Worm (Caenorhabditis elegans): ENCODE results near the gene Y39B6A.42.
"Not testable (repeated sequence)": the region's sequence is repeated elsewhere in the genome, so short reads cannot be mapped to it uniquely, and the experiment has no call there.

The Y39B6A.42 gene

ce11 chrV:18969590-18970105, at the start of gene Y39B6A.42:
Gene Y39B6A.42, minus strand, starts transcription at chrV:18969640.
- TF ChIP-seq dao-5 (tag; optimal IDR thresholded peaks at IDR 0.05) (no peak), him-1 (tag; optimal IDR thresholded peaks at IDR 0.05) (no peak), W03F9.2 (tag; optimal IDR thresholded peaks at IDR 0.05) (peak; percentile 1)

- no peak for TF ChIP-seq him-1 (tag; optimal IDR thresholded peaks at IDR 0.05)
- TF ChIP-seq dao-5 (tag; optimal IDR thresholded peaks at IDR 0.05): no peak
These were observed 49.8 kb upstream of the Y39B6A.42 start for ce11 chrV:19019239-19019638.

ce11 chrV:19014273-19014672, 44.8 kb upstream of the Y39B6A.42 start, which contains the start of gene Y39B6A.30:
Gene Y39B6A.30, plus strand, starts transcription at chrV:19014573.
- not testable (repeated sequence) for TF ChIP-seq W03F9.2, him-1, dao-5 (tag; optimal IDR thresholded peaks at IDR 0.05)

DNA sequence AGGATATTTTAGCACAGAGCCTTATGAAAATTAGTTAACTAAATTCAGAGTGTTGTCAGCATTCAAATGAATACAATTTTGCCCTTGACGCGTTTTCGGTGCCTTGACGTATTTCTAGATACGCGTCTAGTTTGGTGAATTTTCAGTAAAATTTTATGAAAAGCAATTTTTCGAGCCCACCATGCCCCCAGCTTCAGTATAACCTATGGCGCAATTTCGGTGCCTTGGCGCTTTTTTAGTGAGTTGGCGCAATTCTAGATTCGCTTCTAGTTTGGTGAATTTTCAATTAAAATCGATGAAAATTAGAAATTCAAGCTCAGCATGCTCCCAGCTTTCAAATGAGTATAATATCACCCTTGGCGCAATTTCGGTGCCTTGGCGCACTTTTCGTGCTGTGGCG, 43.8 kb upstream of the Y39B6A.42 start:
- no peak for TF ChIP-seq W03F9.2 (tag; optimal IDR thresholded peaks at IDR 0.05)
- TF ChIP-seq dao-5 (tag; optimal IDR thresholded peaks at IDR 0.05): no peak
- TF ChIP-seq him-1 (tag; optimal IDR thresholded peaks at IDR 0.05): no peak

ce11 chrV:19010405-19010804, 41.0 kb upstream of the Y39B6A.42 start:
- TF ChIP-seq dao-5 (tag; optimal IDR thresholded peaks at IDR 0.05) (no peak), him-1 (tag; optimal IDR thresholded peaks at IDR 0.05) (no peak), W03F9.2 (tag; optimal IDR thresholded peaks at IDR 0.05) (no peak)

ce11 chrV:19001656-19002055, 32.2 kb upstream of the Y39B6A.42 start, which contains the start of gene Y39B6A.33:
Gene Y39B6A.33, plus strand, starts transcription at chrV:19001956.
- TF ChIP-seq W03F9.2 (tag; optimal IDR thresholded peaks at IDR 0.05): no peak

- no peak for TF ChIP-seq W03F9.2 (tag; optimal IDR thresholded peaks at IDR 0.05)
- no peak for TF ChIP-seq him-1 (tag; optimal IDR thresholded peaks at IDR 0.05)
- TF ChIP-seq dao-5 (tag; optimal IDR thresholded peaks at IDR 0.05): no peak
These were observed 31.6 kb upstream of the Y39B6A.42 start, which contains the start of gene Y39B6A.34 for ce11 chrV:19001016-19001415. Gene Y39B6A.34, plus strand, starts transcription at chrV:19001018.

- TF ChIP-seq him-1 (tag; optimal IDR thresholded peaks at IDR 0.05) (no peak), dao-5 (tag; optimal IDR thresholded peaks at IDR 0.05) (no peak), W03F9.2 (tag; optimal IDR thresholded peaks at IDR 0.05) (no peak)
These were observed 31.1 kb upstream of the Y39B6A.42 start for ce11 chrV:19000542-19000941.

DNA sequence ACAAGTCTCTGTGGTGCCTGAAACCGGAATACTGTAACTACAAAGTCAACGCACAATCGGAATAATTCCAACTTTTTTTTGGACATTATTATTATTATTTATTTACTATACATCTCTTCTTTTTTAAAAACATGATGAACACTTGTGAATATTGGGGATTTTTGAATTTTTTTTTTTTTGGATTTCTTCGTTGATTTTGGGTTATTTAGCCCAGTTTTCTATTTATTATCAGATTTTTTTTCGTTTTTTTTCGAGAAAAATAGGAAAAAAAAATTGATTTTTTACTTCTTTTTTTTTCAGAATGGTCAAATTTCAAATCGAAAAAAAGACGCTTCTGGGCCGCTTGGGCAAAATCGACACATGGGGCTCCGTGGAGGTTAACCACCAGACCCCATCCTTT, 28.6 kb upstream of the Y39B6A.42 start, which contains the start of gene tgt-2:
Gene tgt-2, plus strand, starts transcription at position 301 of the 400 bp plus-strand sequence.
- TF ChIP-seq dao-5 (tag; optimal IDR thresholded peaks at IDR 0.05) (no peak), him-1 (tag; optimal IDR thresholded peaks at IDR 0.05) (no peak), W03F9.2 (tag; optimal IDR thresholded peaks at IDR 0.05) (no peak)

DNA sequence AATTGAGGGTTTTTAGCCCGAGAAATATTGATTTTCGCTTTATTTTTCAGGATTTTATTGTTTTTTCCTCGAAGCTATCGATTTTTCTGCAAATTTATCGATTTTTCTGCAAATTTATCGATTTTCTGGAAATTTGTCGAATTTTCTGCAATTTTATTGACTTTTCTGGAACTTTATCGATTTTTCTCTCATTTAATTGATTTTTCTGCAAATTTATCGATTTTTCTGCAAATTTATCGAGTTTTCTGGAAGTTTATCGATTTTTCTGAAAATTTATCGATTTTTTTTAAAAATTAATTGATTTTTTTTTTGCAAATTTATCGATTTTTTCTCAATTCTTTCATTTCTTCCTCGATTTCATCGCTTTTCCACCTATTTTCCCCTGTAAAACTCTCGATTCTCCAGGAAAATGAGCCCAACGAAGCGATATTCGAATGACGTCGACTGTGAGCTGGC, 24.1 kb upstream of the Y39B6A.42 start, which contains the start of gene gtf-2F2:
Gene gtf-2F2, plus strand, starts transcription at position 406 of the 456 bp plus-strand sequence.
- TF ChIP-seq him-1 (tag; optimal IDR thresholded peaks at IDR 0.05) (no peak), dao-5 (tag; optimal IDR thresholded peaks at IDR 0.05) (no peak), W03F9.2 (tag; optimal IDR thresholded peaks at IDR 0.05) (no peak)

ce11 chrV:18993017-18993416, 23.6 kb upstream of the Y39B6A.42 start:
- TF ChIP-seq dao-5 (tag; optimal IDR thresholded peaks at IDR 0.05) (no peak), him-1 (tag; optimal IDR thresholded peaks at IDR 0.05) (no peak), W03F9.2 (tag; optimal IDR thresholded peaks at IDR 0.05) (no peak)

- TF ChIP-seq him-1 (tag; optimal IDR thresholded peaks at IDR 0.05): no peak
- TF ChIP-seq dao-5 (tag; optimal IDR thresholded peaks at IDR 0.05): no peak
- no peak for TF ChIP-seq W03F9.2 (tag; optimal IDR thresholded peaks at IDR 0.05)
These were observed 21.5 kb upstream of the Y39B6A.42 start for ce11 chrV:18990958-18991357.

ce11 chrV:18990238-18990901, 20.9 kb upstream of the Y39B6A.42 start, which contains the start of the genes reps-1 and Y39B6A.37:
Gene reps-1, minus strand, starts transcription at chrV:18990500.
Gene Y39B6A.37, plus strand, starts transcription at chrV:18990851.
- TF ChIP-seq W03F9.2 (tag; optimal IDR thresholded peaks at IDR 0.05): peak; percentile 42
- no peak for TF ChIP-seq him-1 (tag; optimal IDR thresholded peaks at IDR 0.05)

ce11 chrV:18986103-18986502, 16.7 kb upstream of the Y39B6A.42 start:
- TF ChIP-seq dao-5 (tag; optimal IDR thresholded peaks at IDR 0.05) (no peak), him-1 (tag; optimal IDR thresholded peaks at IDR 0.05) (no peak), W03F9.2 (tag; optimal IDR thresholded peaks at IDR 0.05) (no peak)
